Fruit fly (Drosophila melanogaster) whole organism, embryonic: ENCODE measurements around the gene Uba2.

Experiments
- Adf1 ChIP-seq: fragments of 200-800 bp; sonication (Bioruptor generic); IDR thresholded peaks from 2 replicates; pipeline ENCODE4 v1.3.6; 2022; ENCODE audit warnings: missing biosample characterization, missing genetic modification characterization
- Awh ChIP-seq: fragments of 200-800 bp; sonication (Bioruptor generic); IDR thresholded peaks from 2 replicates; pipeline ENCODE4, ENCODE4 v1.3.6; 2022; ENCODE audit warnings: missing biosample characterization, missing genetic modification characterization
- CG10431 ChIP-seq: fragments of 200-800 bp; sonication (Bioruptor generic); optimal IDR thresholded peaks from 3 replicates; lab custom pipeline; 2018; ENCODE audit warnings: missing biosample characterization, mild to moderate bottlenecking, missing genetic modification characterization
- CG11398 ChIP-seq: fragments of 200-800 bp; sonication (Bioruptor generic); optimal IDR thresholded peaks from 2 replicates; lab custom pipeline; 2016; ENCODE audit warnings: missing biosample characterization, missing genetic modification characterization
- CG12299 ChIP-seq: fragments of 200-800 bp; sonication (Bioruptor generic); optimal IDR thresholded peaks from 2 replicates; lab custom pipeline; 2018; ENCODE audit warnings: missing biosample characterization, mild to moderate bottlenecking, missing genetic modification characterization
- CG12391 ChIP-seq: fragments of 200-800 bp; sonication (Bioruptor generic); optimal IDR thresholded peaks from 3 replicates; lab custom pipeline; 2018; ENCODE audit warnings: missing biosample characterization, mild to moderate bottlenecking, missing genetic modification characterization, moderate library complexity
- CG14050 ChIP-seq: fragments of 200-800 bp; sonication (Bioruptor generic); IDR thresholded peaks from 3 replicates; pipeline ENCODE4 v1.3.6; 2022; ENCODE audit warnings: missing biosample characterization, missing genetic modification characterization
- CG14860 ChIP-seq: fragments of 200-800 bp; sonication (Bioruptor generic); IDR thresholded peaks from 3 replicates; pipeline ENCODE4 v1.3.6; 2022; ENCODE audit warnings: missing biosample characterization, missing genetic modification characterization; ENCODE audit not compliant: partially characterized antibody
- CG1529 ChIP-seq: fragments of 200-800 bp; sonication (Bioruptor generic); optimal IDR thresholded peaks from 3 replicates; lab custom pipeline; 2018; ENCODE audit warnings: missing biosample characterization, missing genetic modification characterization
- CG15514 ChIP-seq: fragments of 200-800 bp; sonication (Bioruptor generic); optimal IDR thresholded peaks from 3 replicates; lab custom pipeline; 2017; ENCODE audit warnings: missing biosample characterization, missing genetic modification characterization, mild to moderate bottlenecking, moderate library complexity, missing genetic modification reagents
- CG2129 ChIP-seq: fragments of 200-800 bp; sonication (Bioruptor generic); IDR thresholded peaks from 2 replicates; pipeline ENCODE4 v1.3.6; 2022; ENCODE audit warnings: missing biosample characterization, missing genetic modification characterization; ENCODE audit not compliant: partially characterized antibody
- CG33213 ChIP-seq: fragments of 200-800 bp; sonication (Bioruptor generic); optimal IDR thresholded peaks from 3 replicates; lab custom pipeline; 2016; ENCODE audit warnings: missing biosample characterization, missing genetic modification characterization
- CG3995 ChIP-seq: fragments of 200-800 bp; sonication (Bioruptor generic); optimal IDR thresholded peaks from 3 replicates; lab custom pipeline; 2016; ENCODE audit warnings: missing biosample characterization, missing genetic modification characterization
- CG4360 ChIP-seq: fragments of 200-800 bp; sonication (Bioruptor generic); IDR thresholded peaks from 2 replicates; pipeline ENCODE4 v1.3.6; 2022; ENCODE audit warnings: missing biosample characterization, missing genetic modification characterization
- CG4854 ChIP-seq: fragments of 200-800 bp; sonication (Bioruptor generic); optimal IDR thresholded peaks from 2 replicates; lab custom pipeline; 2016; ENCODE audit warnings: missing biosample characterization, missing genetic modification characterization, inconsistent platforms
- CG8089 ChIP-seq: fragments of 200-800 bp; sonication (Bioruptor generic); optimal IDR thresholded peaks from 3 replicates; lab custom pipeline; 2016; ENCODE audit warnings: missing biosample characterization, missing genetic modification characterization
- CG8478 ChIP-seq: fragments of >200 bp; optimal IDR thresholded peaks from 2 replicates; lab custom pipeline; 2018
- CHES-1-like ChIP-seq: fragments of 200-800 bp; sonication (Bioruptor generic); optimal IDR thresholded peaks from 2 replicates; lab custom pipeline; 2016; ENCODE audit warnings: missing biosample characterization, missing genetic modification characterization
- CkIIα-i1 ChIP-seq: fragments of 200-800 bp; sonication (Bioruptor generic); IDR thresholded peaks from 2 replicates; pipeline ENCODE4 v1.3.6; 2022; ENCODE audit warnings: missing biosample characterization, missing genetic modification characterization
- Dfd ChIP-seq, 2 experiments: fragments of >200 bp; optimal IDR thresholded peaks; 2 replicates each; lab custom pipeline; 2017; ENCODE audit warnings: missing biosample characterization in 2 of 2, missing genetic modification characterization in 2 of 2
- Dp ChIP-seq: fragments of 200-800 bp; sonication (Bioruptor generic); optimal IDR thresholded peaks from 2 replicates; lab custom pipeline; 2018; ENCODE audit warnings: missing biosample characterization, mild to moderate bottlenecking, missing genetic modification characterization, moderate library complexity
- Eip74EF ChIP-seq, 2 experiments: fragments of 200-800 bp in 1 of 2; fragments of >200 bp in 1 of 2; sonication (Bioruptor generic) in 1 of 2; optimal IDR thresholded peaks; 2 replicates each; lab custom pipeline; 2017 to 2019; ENCODE audit warnings: missing biosample characterization in 2 of 2, missing genetic modification characterization in 2 of 2, mild to moderate bottlenecking in 1 of 2, moderate library complexity in 1 of 2
- Gsc ChIP-seq: fragments of 200-800 bp; sonication (Bioruptor generic); IDR thresholded peaks from 2 replicates; pipeline ENCODE4 v1.3.6; 2022; ENCODE audit warnings: missing biosample characterization, missing genetic modification characterization
- Mrtf ChIP-seq: fragments of 200-800 bp; sonication (Bioruptor generic); IDR thresholded peaks from 3 replicates; pipeline ENCODE4 v1.3.6; 2022; ENCODE audit warnings: missing biosample characterization, missing genetic modification characterization
- Myb ChIP-seq: fragments of 200-800 bp; sonication (Bioruptor generic); optimal IDR thresholded peaks from 2 replicates; lab custom pipeline; 2016; ENCODE audit warnings: missing biosample characterization, missing genetic modification characterization
- NFAT ChIP-seq: fragments of 200-800 bp; sonication (Bioruptor generic); IDR thresholded peaks from 2 replicates; pipeline ENCODE4 v1.3.6; 2022; ENCODE audit warnings: missing biosample characterization, missing genetic modification characterization
- Nf-YC ChIP-seq: fragments of 200-800 bp; optimal IDR thresholded peaks from 3 replicates; lab custom pipeline; 2019; ENCODE audit warnings: missing biosample characterization, mild to moderate bottlenecking, missing genetic modification characterization, moderate library complexity
- Poxn ChIP-seq: fragments of 200-800 bp; sonication (Bioruptor generic); IDR thresholded peaks from 2 replicates; pipeline ENCODE4 v1.3.6; 2022; ENCODE audit warnings: missing biosample characterization, missing genetic modification characterization
- Sox100B ChIP-seq: fragments of 200-800 bp; sonication (Bioruptor generic); optimal IDR thresholded peaks from 3 replicates; lab custom pipeline; 2018; ENCODE audit warnings: missing biosample characterization, mild to moderate bottlenecking, missing genetic modification characterization
- Spps ChIP-seq: fragments of 200-800 bp; sonication (Bioruptor generic); optimal IDR thresholded peaks from 2 replicates; lab custom pipeline; 2018; ENCODE audit warnings: missing biosample characterization, mild to moderate bottlenecking, missing genetic modification characterization
- Ssrp ChIP-seq: fragments of 200-800 bp; sonication (Bioruptor generic); optimal IDR thresholded peaks from 2 replicates; lab custom pipeline; 2018; ENCODE audit warnings: missing biosample characterization, mild to moderate bottlenecking, missing genetic modification characterization, moderate library complexity
- ac ChIP-seq: fragments of 200-800 bp; sonication (Bioruptor generic); optimal IDR thresholded peaks from 3 replicates; lab custom pipeline; 2017; ENCODE audit warnings: missing biosample characterization, mild to moderate bottlenecking, missing genetic modification characterization
- ara ChIP-seq: fragments of 200-800 bp; sonication (Bioruptor generic); IDR thresholded peaks from 2 replicates; pipeline ENCODE4 v1.3.6; 2022; ENCODE audit warnings: missing biosample characterization, missing genetic modification characterization
- az2 ChIP-seq: fragments of 200-800 bp; sonication (Bioruptor generic); optimal IDR thresholded peaks from 3 replicates; lab custom pipeline; 2016; ENCODE audit warnings: missing biosample characterization, missing genetic modification characterization
- bigmax ChIP-seq: fragments of 200-800 bp; sonication (Bioruptor generic); optimal IDR thresholded peaks from 2 replicates; lab custom pipeline; 2018; ENCODE audit warnings: missing biosample characterization, mild to moderate bottlenecking, missing genetic modification characterization
- emc ChIP-seq: fragments of 200-800 bp; sonication (Bioruptor generic); optimal IDR thresholded peaks from 2 replicates; lab custom pipeline; 2016; ENCODE audit warnings: missing biosample characterization, missing genetic modification characterization
- gce ChIP-seq: fragments of 200-800 bp; sonication (Bioruptor generic); IDR thresholded peaks from 3 replicates; pipeline ENCODE4 v1.3.6; 2022; ENCODE audit warnings: missing biosample characterization, missing genetic modification characterization
- kah ChIP-seq: fragments of 200-800 bp; sonication (Bioruptor generic); optimal IDR thresholded peaks from 2 replicates; lab custom pipeline; 2018; ENCODE audit warnings: missing biosample characterization, mild to moderate bottlenecking, missing genetic modification characterization
- mld ChIP-seq: fragments of 200-800 bp; sonication (Bioruptor generic); IDR thresholded peaks from 3 replicates; pipeline ENCODE4 v1.3.6; 2022; ENCODE audit warnings: missing biosample characterization, missing genetic modification characterization; ENCODE audit not compliant: partially characterized antibody
- nerfin-2 ChIP-seq: fragments of 200-800 bp; sonication (Bioruptor generic); IDR thresholded peaks from 2 replicates; pipeline ENCODE4 v1.3.6; 2022; ENCODE audit warnings: missing biosample characterization, missing genetic modification characterization; ENCODE audit not compliant: partially characterized antibody
- schlank ChIP-seq: fragments of 200-800 bp; sonication (Bioruptor generic); optimal IDR thresholded peaks from 2 replicates; lab custom pipeline; 2018; ENCODE audit warnings: missing biosample characterization, mild to moderate bottlenecking, missing genetic modification characterization
- tgo ChIP-seq: fragments of 200-800 bp; sonication (Bioruptor generic); IDR thresholded peaks from 3 replicates; pipeline ENCODE4 v1.3.6; 2022; ENCODE audit warnings: missing biosample characterization, missing genetic modification characterization
- wek ChIP-seq: fragments of 200-800 bp; sonication (Bioruptor generic); optimal IDR thresholded peaks from 3 replicates; lab custom pipeline; 2018; ENCODE audit warnings: missing biosample characterization, mild to moderate bottlenecking, missing genetic modification characterization, moderate library complexity
- z ChIP-seq: fragments of 200-800 bp; sonication (Bioruptor generic); IDR thresholded peaks from 3 replicates; pipeline ENCODE4 v1.3.6; 2022; ENCODE audit warnings: missing biosample characterization, missing genetic modification characterization

Gene Uba2

dm6 chr3L:8137448-8137906 lies 9.9 kb upstream of the Uba2 start, which contains the start of the genes Setx and mus301 (continued):
- TF ChIP-seq CG12391 (tag; lab: Kevin White, UChicago), result peak; percentile 82
- TF ChIP-seq gce, result no peak
- no peak for TF ChIP-seq bigmax
- TF ChIP-seq tgo (GFP tag; lab: Robert Waterston, UW), result peak; percentile 67
- peak; percentile 21 for TF ChIP-seq CG1529
- 0 out of 3 replicates have a peak, but pooled peaks have one; percentile 10 for TF ChIP-seq CG14050 (GFP tag; lab: Robert Waterston, UW)
- TF ChIP-seq CG11398 (GFP tag; lab: Kevin White, UChicago), result peak; percentile 27
- no peak for TF ChIP-seq CG8478 (lab: Kevin White, UChicago)
- no peak for TF ChIP-seq CG2129
- TF ChIP-seq Sox100B (GFP tag; lab: Kevin White, UChicago), result peak; percentile 70
- peak; percentile 76 for TF ChIP-seq CG4854
- TF ChIP-seq Eip74EF (GFP tag; optimal IDR thresholded peaks at IDR 0.05; lab: Kevin White, UChicago), result no peak
- peak; percentile 36 for TF ChIP-seq CG12299 (tag; lab: Kevin White, UChicago)
- no peak for TF ChIP-seq CG4360 (GFP tag; lab: Robert Waterston, UW)
- no peak for TF ChIP-seq ac (GFP tag; lab: Kevin White, UChicago)
- TF ChIP-seq Awh (GFP tag; lab: Robert Waterston, UW), result no peak
- no peak for TF ChIP-seq z (GFP tag; lab: Robert Waterston, UW)
- no peak for TF ChIP-seq wek (GFP tag; lab: Kevin White, UChicago)
- TF ChIP-seq Gsc (GFP tag; lab: Robert Waterston, UW), result 0 out of 2 replicates have a peak, but pooled peaks have one; percentile 27
- TF ChIP-seq Myb (GFP tag; lab: Kevin White, UChicago), result peak; percentile 83
- peak; percentile 75 for TF ChIP-seq CG8089 (GFP tag; lab: Kevin White, UChicago)
- peak; percentile 41 for TF ChIP-seq Adf1 (GFP tag; lab: Robert Waterston, UW)
- TF ChIP-seq Dp (GFP tag; lab: Kevin White, UChicago), result peak; percentile 85
- TF ChIP-seq Mrtf (GFP tag; lab: Robert Waterston, UW), result peak; percentile 43; the same call in 1 of the 3 replicates
- TF ChIP-seq Dfd (GFP tag; optimal IDR thresholded peaks at IDR 0.05; lab: Kevin White, UChicago), result no peak
- TF ChIP-seq Poxn (GFP tag; lab: Robert Waterston, UW), result no peak
- TF ChIP-seq Ssrp, result peak; percentile 72
- TF ChIP-seq CG3995 (GFP tag; lab: Kevin White, UChicago), result peak; percentile 54
- no peak for TF ChIP-seq Nf-YC (tag; lab: Kevin White, UChicago)
- TF ChIP-seq CG10431 (GFP tag; lab: Kevin White, UChicago), result peak; percentile 29
- peak; percentile 71 for TF ChIP-seq emc
- no peak for TF ChIP-seq nerfin-2 (GFP tag; lab: Robert Waterston, UW)
- TF ChIP-seq schlank (tag; lab: Kevin White, UChicago), result peak; percentile 23
- no peak for TF ChIP-seq mld (GFP tag; lab: Robert Waterston, UW)
- TF ChIP-seq CG33213 (GFP tag; lab: Kevin White, UChicago), result peak; percentile 90
- TF ChIP-seq az2 (GFP tag; lab: Kevin White, UChicago), result peak; percentile 77
- TF ChIP-seq ara (GFP tag; lab: Robert Waterston, UW), result peak; percentile 59; the same call in 1 of the 2 replicates
- peak; percentile 4 for TF ChIP-seq kah
- TF ChIP-seq CG14860 (GFP tag; lab: Robert Waterston, UW), result no peak
- TF ChIP-seq CkIIα-i1 (GFP tag; lab: Robert Waterston, UW), result no peak
- peak; percentile 85 for TF ChIP-seq CHES-1-like (GFP tag; lab: Kevin White, UChicago)
- TF ChIP-seq Spps (tag; lab: Kevin White, UChicago), result peak; percentile 40
- peak; percentile 69 for TF ChIP-seq NFAT (GFP tag; lab: Robert Waterston, UW)
- TF ChIP-seq CG15514 (GFP tag; lab: Kevin White, UChicago), result peak; percentile 86
